Fruit fly (Drosophila melanogaster) whole organism, embryonic: ENCODE data around the gene Erk7.

Experiments used
- Aef1 ChIP-seq: fragments of 200-800 bp; sonication (Bioruptor generic); IDR thresholded peaks from 3 replicates; pipeline ENCODE4 v1.3.6; 2022; ENCODE audit warnings: missing biosample characterization, missing genetic modification characterization
- Antp ChIP-seq: fragments of 200-800 bp; sonication (Bioruptor generic); optimal IDR thresholded peaks from 3 replicates; lab custom pipeline; 2016; ENCODE audit warnings: missing biosample characterization, missing genetic modification characterization
- Atf6 ChIP-seq: fragments of 200-800 bp; sonication (Bioruptor generic); IDR thresholded peaks from 2 replicates; pipeline ENCODE4 v1.3.6; 2022; ENCODE audit warnings: missing biosample characterization, missing genetic modification characterization
- CG10979 ChIP-seq: fragments of 200-800 bp; sonication (Bioruptor generic); optimal IDR thresholded peaks from 2 replicates; lab custom pipeline; 2018; ENCODE audit warnings: missing biosample characterization, mild to moderate bottlenecking, missing genetic modification characterization, moderate library complexity
- CG11093 ChIP-seq: fragments of 200-800 bp; sonication (Bioruptor generic); IDR thresholded peaks from 3 replicates; pipeline ENCODE4 v1.3.6; 2022; ENCODE audit warnings: missing biosample characterization, missing genetic modification characterization
- CG14667 ChIP-seq: fragments of 200-800 bp; sonication (Bioruptor generic); IDR thresholded peaks from 2 replicates; pipeline ENCODE4 v1.3.6; 2022; ENCODE audit warnings: missing biosample characterization, missing genetic modification characterization
- CG16815 ChIP-seq: fragments of 200-800 bp; sonication (Bioruptor generic); optimal IDR thresholded peaks from 3 replicates; lab custom pipeline; 2017; ENCODE audit warnings: missing biosample characterization, mild to moderate bottlenecking, missing genetic modification characterization
- CG16863 ChIP-seq: fragments of 200-800 bp; sonication (Bioruptor generic); optimal IDR thresholded peaks from 3 replicates; lab custom pipeline; 2016; ENCODE audit warnings: missing biosample characterization, missing genetic modification characterization
- CG17361 ChIP-seq: fragments of 200-800 bp; sonication (Bioruptor generic); IDR thresholded peaks from 3 replicates; pipeline ENCODE4 v1.3.6; 2022; ENCODE audit warnings: missing biosample characterization, missing genetic modification characterization
- CG17829 ChIP-seq: fragments of 200-800 bp; optimal IDR thresholded peaks from 2 replicates; lab custom pipeline; 2019; ENCODE audit warnings: missing biosample characterization, mild to moderate bottlenecking, missing genetic modification characterization, moderate library complexity
- CG2129 ChIP-seq: fragments of 200-800 bp; sonication (Bioruptor generic); IDR thresholded peaks from 2 replicates; pipeline ENCODE4 v1.3.6; 2022; ENCODE audit warnings: missing biosample characterization, missing genetic modification characterization; ENCODE audit not compliant: partially characterized antibody
- CG30020 ChIP-seq: fragments of 200-800 bp; optimal IDR thresholded peaks from 2 replicates; lab custom pipeline; 2019; ENCODE audit warnings: missing biosample characterization, mild to moderate bottlenecking, missing genetic modification characterization, moderate library complexity
- CG30431 ChIP-seq: fragments of 200-800 bp; sonication (Bioruptor generic); optimal IDR thresholded peaks from 2 replicates; lab custom pipeline; 2017; ENCODE audit warnings: missing biosample characterization, missing genetic modification characterization
- CG34422 ChIP-seq: fragments of 200-800 bp; sonication (Bioruptor generic); IDR thresholded peaks from 3 replicates; pipeline ENCODE4 v1.3.6; 2022; ENCODE audit warnings: missing biosample characterization, missing genetic modification characterization
- CG4328 ChIP-seq: fragments of 200-800 bp; sonication (Bioruptor generic); optimal IDR thresholded peaks from 3 replicates; lab custom pipeline; 2017; ENCODE audit warnings: missing biosample characterization, missing genetic modification reagents, missing genetic modification characterization
- CG5180 ChIP-seq: fragments of 200-800 bp; sonication (Bioruptor generic); optimal IDR thresholded peaks from 3 replicates; lab custom pipeline; 2017; ENCODE audit warnings: missing biosample characterization, missing genetic modification characterization, mild to moderate bottlenecking, moderate library complexity, missing genetic modification reagents
- CG7839 ChIP-seq: fragments of 200-800 bp; sonication (Bioruptor generic); optimal IDR thresholded peaks from 3 replicates; lab custom pipeline; 2018; ENCODE audit warnings: missing biosample characterization, mild to moderate bottlenecking, missing genetic modification characterization, moderate library complexity
- CG7963 ChIP-seq: fragments of 200-800 bp; sonication (Bioruptor generic); IDR thresholded peaks from 3 replicates; pipeline ENCODE4 v1.3.6; 2022; ENCODE audit warnings: missing biosample characterization, missing genetic modification characterization; ENCODE audit not compliant: partially characterized antibody
- CG9876 ChIP-seq: fragments of 200-800 bp; sonication (Bioruptor generic); optimal IDR thresholded peaks from 2 replicates; lab custom pipeline; 2016; ENCODE audit warnings: missing biosample characterization, missing genetic modification characterization
- Dad ChIP-seq: fragments of 200-800 bp; sonication (Bioruptor generic); optimal IDR thresholded peaks from 3 replicates; lab custom pipeline; 2016; ENCODE audit warnings: missing biosample characterization, missing genetic modification characterization
- Drgx ChIP-seq: fragments of 200-800 bp; sonication (Bioruptor generic); IDR thresholded peaks from 2 replicates; pipeline ENCODE4 v1.3.6; 2022; ENCODE audit warnings: missing biosample characterization, missing genetic modification characterization
- Ets65A ChIP-seq: fragments of 200-800 bp; sonication (Bioruptor generic); peaks from one replicate; lab custom pipeline; 2016; ENCODE audit warnings: missing biosample characterization, missing genetic modification characterization
- Hr51 ChIP-seq, 2 experiments: fragments of 200-800 bp; sonication (Bioruptor generic); optimal IDR thresholded peaks; 2 replicates in 1 of 2; 3 replicates in 1 of 2; lab custom pipeline; 2016 to 2018; ENCODE audit warnings: missing biosample characterization in 2 of 2, missing genetic modification characterization in 2 of 2, mild to moderate bottlenecking in 1 of 2, moderate library complexity in 1 of 2
- Lim3 ChIP-seq: fragments of 200-800 bp; sonication (Bioruptor generic); IDR thresholded peaks from 2 replicates; pipeline ENCODE4 v1.3.6; 2022; ENCODE audit warnings: missing biosample characterization, missing genetic modification characterization
- NFAT ChIP-seq: fragments of 200-800 bp; sonication (Bioruptor generic); IDR thresholded peaks from 2 replicates; pipeline ENCODE4 v1.3.6; 2022; ENCODE audit warnings: missing biosample characterization, missing genetic modification characterization
- Oaz ChIP-seq: fragments of 200-800 bp; sonication (Bioruptor generic); IDR thresholded peaks from 2 replicates; pipeline ENCODE4 v1.3.6; 2022; ENCODE audit warnings: missing biosample characterization, missing genetic modification characterization
- Rx ChIP-seq: fragments of 200-800 bp; sonication (Bioruptor generic); IDR thresholded peaks from 2 replicates; pipeline ENCODE4 v1.3.6; 2022; ENCODE audit warnings: missing biosample characterization, missing genetic modification characterization
- Sin3A ChIP-seq: fragments of >200 bp; optimal IDR thresholded peaks from 2 replicates; lab custom pipeline; 2018
- ac ChIP-seq: fragments of 200-800 bp; sonication (Bioruptor generic); optimal IDR thresholded peaks from 3 replicates; lab custom pipeline; 2017; ENCODE audit warnings: missing biosample characterization, mild to moderate bottlenecking, missing genetic modification characterization
- bab2 ChIP-seq: fragments of 200-800 bp; sonication (Bioruptor generic); optimal IDR thresholded peaks from 2 replicates; lab custom pipeline; 2016; ENCODE audit warnings: missing biosample characterization, missing genetic modification characterization
- btn ChIP-seq: fragments of 200-800 bp; sonication (Bioruptor generic); optimal IDR thresholded peaks from 2 replicates; lab custom pipeline; 2016; ENCODE audit warnings: missing biosample characterization, missing genetic modification characterization
- chif ChIP-seq, 2 experiments: fragments of 200-800 bp; sonication (Bioruptor generic); optimal IDR thresholded peaks; 3 replicates each; lab custom pipeline; 2016; ENCODE audit warnings: missing biosample characterization in 2 of 2, missing genetic modification characterization in 2 of 2
- dmrt11E ChIP-seq: fragments of 200-800 bp; sonication (Bioruptor generic); optimal IDR thresholded peaks from 3 replicates; lab custom pipeline; 2018; ENCODE audit warnings: missing biosample characterization, mild to moderate bottlenecking, missing genetic modification characterization, moderate library complexity
- dysf ChIP-seq: fragments of 200-800 bp; sonication (Bioruptor generic); IDR thresholded peaks from 3 replicates; pipeline ENCODE4 v1.3.6; 2022; ENCODE audit warnings: missing biosample characterization, missing genetic modification characterization
- en ChIP-seq: fragments of 200-800 bp; sonication (Bioruptor generic); optimal IDR thresholded peaks from 2 replicates; lab custom pipeline; 2016; ENCODE audit warnings: missing biosample characterization, missing genetic modification characterization
- fd96Cb ChIP-seq: fragments of 200-800 bp; sonication (Bioruptor generic); optimal IDR thresholded peaks from 2 replicates; lab custom pipeline; 2018; ENCODE audit warnings: missing biosample characterization, mild to moderate bottlenecking, missing genetic modification characterization, moderate library complexity
- gem ChIP-seq: fragments of 200-800 bp; sonication (Bioruptor generic); optimal IDR thresholded peaks from 2 replicates; lab custom pipeline; 2019; ENCODE audit warnings: missing biosample characterization, mild to moderate bottlenecking, missing genetic modification characterization, moderate library complexity
- grau ChIP-seq: fragments of 200-800 bp; optimal IDR thresholded peaks from 3 replicates; lab custom pipeline; 2019; ENCODE audit warnings: missing biosample characterization, mild to moderate bottlenecking, missing genetic modification characterization, moderate library complexity
- hb ChIP-seq: fragments of 200-800 bp; sonication (Bioruptor generic); IDR thresholded peaks from 3 replicates; pipeline ENCODE4 v1.3.6; 2022; ENCODE audit warnings: missing biosample characterization, missing genetic modification characterization; ENCODE audit not compliant: partially characterized antibody
- hbn ChIP-seq: fragments of 200-800 bp; sonication (Bioruptor generic); IDR thresholded peaks from 2 replicates; pipeline ENCODE4 v1.3.6; 2022; ENCODE audit warnings: missing biosample characterization, missing genetic modification characterization; ENCODE audit not compliant: partially characterized antibody
- nmo ChIP-seq: fragments of 200-800 bp; sonication (Bioruptor generic); optimal IDR thresholded peaks from 2 replicates; lab custom pipeline; 2018; ENCODE audit warnings: missing biosample characterization, mild to moderate bottlenecking, missing genetic modification characterization, moderate library complexity
- peb ChIP-seq: fragments of 200-800 bp; sonication (Bioruptor generic); IDR thresholded peaks from 2 replicates; pipeline ENCODE4 v1.3.6; 2022; ENCODE audit warnings: missing biosample characterization, missing genetic modification characterization
- phol ChIP-seq: fragments of 200-800 bp; sonication (Bioruptor generic); optimal IDR thresholded peaks from 3 replicates; lab custom pipeline; 2018; ENCODE audit warnings: missing biosample characterization, mild to moderate bottlenecking, missing genetic modification characterization, moderate library complexity
- prd ChIP-seq, 3 experiments: fragments of >200 bp in 2 of 3; fragments of 200-800 bp in 1 of 3; sonication (Bioruptor generic) in 1 of 3; optimal IDR thresholded peaks in 2 of 3; IDR thresholded peaks in 1 of 3; 2 replicates in 2 of 3; 3 replicates in 1 of 3; pipeline versions ENCODE4 v1.3.6 to Lab custom; 2017 to 2022; ENCODE audit warnings: missing biosample characterization in 1 of 3, missing genetic modification characterization in 1 of 3
- ro ChIP-seq: fragments of 200-800 bp; sonication (Bioruptor generic); IDR thresholded peaks from 2 replicates; pipeline ENCODE4 v1.3.6; 2022; ENCODE audit warnings: missing biosample characterization, missing genetic modification characterization
- row ChIP-seq: fragments of 200-800 bp; sonication (Bioruptor generic); IDR thresholded peaks from 3 replicates; pipeline ENCODE4 v1.3.6; 2022; ENCODE audit warnings: missing biosample characterization, missing genetic modification characterization
- salm ChIP-seq: fragments of 200-800 bp; sonication (Bioruptor generic); optimal IDR thresholded peaks from 2 replicates; lab custom pipeline; 2018; ENCODE audit warnings: missing biosample characterization, mild to moderate bottlenecking, missing genetic modification characterization
- shn ChIP-seq: fragments of 200-800 bp; sonication (Bioruptor generic); optimal IDR thresholded peaks from 3 replicates; lab custom pipeline; 2016; ENCODE audit warnings: missing biosample characterization, missing genetic modification characterization
- toy ChIP-seq: fragments of 200-800 bp; sonication (Bioruptor generic); IDR thresholded peaks from 2 replicates; pipeline ENCODE4 v1.3.6; 2022; ENCODE audit warnings: missing biosample characterization, missing genetic modification characterization
- wdn ChIP-seq: fragments of 200-800 bp; sonication (Bioruptor generic); IDR thresholded peaks from 2 replicates; pipeline ENCODE4 v1.3.6; 2022; ENCODE audit warnings: missing biosample characterization, missing genetic modification characterization
- zen ChIP-seq: fragments of 200-800 bp; sonication (Bioruptor generic); optimal IDR thresholded peaks from 3 replicates; lab custom pipeline; 2018; ENCODE audit warnings: missing biosample characterization, mild to moderate bottlenecking, missing genetic modification characterization, moderate library complexity

The Erk7 gene

DNA sequence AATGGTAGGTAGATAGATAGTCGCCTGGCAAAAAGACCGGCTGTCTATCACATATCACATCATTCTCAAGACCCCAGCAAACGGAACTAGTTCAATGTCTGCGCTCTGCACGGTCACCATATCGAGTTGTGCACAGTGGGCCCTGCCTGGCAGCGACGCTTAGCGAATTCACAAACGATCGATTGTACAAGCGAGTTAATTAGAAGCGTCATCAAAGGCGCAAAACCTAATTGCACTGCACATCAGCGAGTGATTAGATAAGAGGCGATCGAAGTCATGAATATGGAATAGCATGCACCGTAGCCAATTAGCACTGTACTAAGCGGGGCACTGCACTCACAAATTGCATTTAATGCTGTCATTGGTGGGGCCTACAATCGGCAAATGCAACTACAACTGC lies 47.1 kb downstream of the Erk7 start (continued):
- TF ChIP-seq phol (tag; lab: Kevin White, UChicago) (peak; percentile 23), Antp (GFP tag; lab: Kevin White, UChicago) (peak; percentile 32), Hr51 (GFP tag; optimal IDR thresholded peaks at IDR 0.05; lab: Kevin White, UChicago) (no peak), btn (GFP tag; lab: Kevin White, UChicago) (peak; percentile 14), gem (tag; lab: Kevin White, UChicago) (peak; percentile 34), ac (GFP tag; lab: Kevin White, UChicago) (no peak), dysf (GFP tag; lab: Robert Waterston, UW) (peak; percentile 45; the same call in 1 of the 3 replicates), grau (tag; lab: Kevin White, UChicago) (peak; percentile 80), CG14667 (GFP tag; lab: Robert Waterston, UW) (0 out of 2 replicates have a peak, but pooled peaks have one; percentile 20), wdn (GFP tag; lab: Robert Waterston, UW) (no peak), CG17361 (GFP tag; lab: Robert Waterston, UW) (0 out of 3 replicates have a peak, but pooled peaks have one; percentile 14), CG30020 (tag; lab: Kevin White, UChicago) (no peak), Atf6 (no peak), Ets65A (GFP tag; lab: Kevin White, UChicago) (peak; percentile 85), CG7839 (tag; lab: Kevin White, UChicago) (peak; percentile 23), CG16863 (GFP tag; lab: Kevin White, UChicago) (peak; percentile 2), CG30431 (GFP tag; lab: Kevin White, UChicago) (no peak), salm (tag; lab: Kevin White, UChicago) (no peak), CG9876 (GFP tag; lab: Kevin White, UChicago) (no peak), Aef1 (0 out of 3 replicates have a peak, but pooled peaks have one; percentile 11), zen (tag; lab: Kevin White, UChicago) (peak; percentile 10), toy (GFP tag; lab: Robert Waterston, UW) (no peak), CG5180 (GFP tag; lab: Kevin White, UChicago) (no peak), Lim3 (GFP tag; lab: Robert Waterston, UW) (no peak), hbn (GFP tag; lab: Robert Waterston, UW) (no peak), dmrt11E (tag; lab: Kevin White, UChicago) (peak; percentile 33), ro (GFP tag; lab: Robert Waterston, UW) (no peak), NFAT (no peak), fd96Cb (tag; lab: Kevin White, UChicago) (peak; percentile 35), prd (optimal IDR thresholded peaks at IDR 0.05; lab: Kevin White, UChicago) (no peak), prd (GFP tag; IDR thresholded peaks at IDR 0.05; lab: Robert Waterston, UW) (peak; percentile 74), CG11093 (peak; percentile 41; the same call in 1 of the 3 replicates), CG7963 (GFP tag; lab: Robert Waterston, UW) (no peak), nmo (peak; percentile 20), Drgx (GFP tag; lab: Robert Waterston, UW) (peak; percentile 62), en (no peak), CG10979 (tag; lab: Kevin White, UChicago) (peak; percentile 36), shn (GFP tag; lab: Kevin White, UChicago) (no peak), peb (GFP tag; lab: Robert Waterston, UW) (0 out of 2 replicates have a peak, but pooled peaks have one; percentile 16), Sin3A (lab: Kevin White, UChicago) (no peak), hb (no peak), CG34422 (GFP tag; lab: Robert Waterston, UW) (peak; percentile 33; the same call in 1 of the 3 replicates), Oaz (GFP tag; lab: Robert Waterston, UW) (no peak), CG2129 (GFP tag; lab: Robert Waterston, UW) (no peak), chif (GFP tag; optimal IDR thresholded peaks at IDR 0.05; lab: Kevin White, UChicago) (peak in 1 of 2 experiments; percentile 17), Rx (GFP tag; lab: Robert Waterston, UW) (peak; percentile 39), CG4328 (GFP tag; lab: Kevin White, UChicago) (no peak), CG17829 (peak; percentile 6), row (GFP tag; lab: Robert Waterston, UW) (peak; percentile 66), Dad (no peak), bab2 (GFP tag; lab: Kevin White, UChicago) (peak; percentile 13), CG16815 (peak; percentile 2)
